Worm (Caenorhabditis elegans) whole organism, L4 larva: ENCODE data around the gene T20D4.11.

Source experiments
- D1046.2 ChIP-seq: fragments of 200-800 bp; sonication (Bioruptor generic); IDR thresholded peaks from 2 replicates; pipeline ENCODE4 v1.3.6; 2022; ENCODE audit warnings: missing genetic modification characterization, missing compliant biosample characterization
- F10B5.3 ChIP-seq: sonication (generic microtip); optimal IDR thresholded peaks from 2 replicates; lab custom pipeline; 2016; ENCODE audit warnings: mild to moderate bottlenecking, missing genetic modification characterization, missing compliant biosample characterization
- F37D6.2 ChIP-seq: sonication (generic microtip); optimal IDR thresholded peaks from 2 replicates; lab custom pipeline; 2016; ENCODE audit warnings: mild to moderate bottlenecking, missing genetic modification characterization, missing compliant biosample characterization
- F49E8.2 ChIP-seq: sonication (generic microtip); optimal IDR thresholded peaks from 2 replicates; lab custom pipeline; 2016; ENCODE audit warnings: missing compliant biosample characterization, mild to moderate bottlenecking, missing genetic modification characterization, borderline replicate concordance
- Y48G9A.11 ChIP-seq: fragments of 200-800 bp; sonication (Bioruptor generic); IDR thresholded peaks from 2 replicates; pipeline ENCODE4 v1.3.6; 2022; ENCODE audit warnings: missing genetic modification reagents, missing genetic modification characterization, missing compliant biosample characterization
- Y5F2A.4 ChIP-seq: fragments of 200-800 bp; sonication (Bioruptor generic); optimal IDR thresholded peaks from 2 replicates; lab custom pipeline; 2018; ENCODE audit warnings: mild to moderate bottlenecking, missing genetic modification characterization, missing compliant biosample characterization
- aly-2 ChIP-seq: sonication (generic microtip); optimal IDR thresholded peaks from 2 replicates; lab custom pipeline; 2018; ENCODE audit warnings: missing biosample characterization, missing genetic modification characterization
- ceh-28 ChIP-seq: fragments of 150-350 bp; optimal IDR thresholded peaks from 2 replicates; lab custom pipeline; 2014; ENCODE audit warnings: missing biosample characterization, missing genetic modification reagents, missing genetic modification characterization
- daf-12 ChIP-seq: fragments of 150-350 bp; optimal IDR thresholded peaks from 2 replicates; lab custom pipeline; 2014; ENCODE audit warnings: missing biosample characterization, missing genetic modification reagents, missing genetic modification characterization
- dmd-6 ChIP-seq: fragments of 200-800 bp; sonication (Bioruptor generic); IDR thresholded peaks from 2 replicates; pipeline ENCODE4 v1.3.6; 2022; ENCODE audit warnings: missing genetic modification reagents, missing genetic modification characterization, missing compliant biosample characterization
- dmd-8 ChIP-seq: fragments of 200-800 bp; sonication (Bioruptor generic); IDR thresholded peaks from 2 replicates; pipeline ENCODE4 v1.3.6; 2022; ENCODE audit warnings: missing genetic modification characterization, missing compliant biosample characterization
- duxl-1 ChIP-seq: sonication (generic microtip); optimal IDR thresholded peaks from 2 replicates; lab custom pipeline; 2016; ENCODE audit warnings: mild to moderate bottlenecking, missing genetic modification characterization, moderate library complexity, missing compliant biosample characterization; ENCODE audit not compliant: poor library complexity
- gei-8 ChIP-seq: fragments of 200-800 bp; sonication (Bioruptor generic); optimal IDR thresholded peaks from 2 replicates; lab custom pipeline; 2018; ENCODE audit warnings: mild to moderate bottlenecking, missing genetic modification characterization, missing compliant biosample characterization
- jun-1 ChIP-seq: fragments of 150-350 bp; optimal IDR thresholded peaks from 2 replicates; lab custom pipeline; 2014; ENCODE audit warnings: missing biosample characterization, missing genetic modification reagents, missing genetic modification characterization
- lin-29 ChIP-seq: fragments of 200-800 bp; sonication (Bioruptor generic); IDR thresholded peaks from 2 replicates; pipeline ENCODE4 v1.3.6; 2022; ENCODE audit warnings: missing genetic modification reagents, missing genetic modification characterization, missing compliant biosample characterization
- madf-9 ChIP-seq: fragments of 200-800 bp; sonication (Bioruptor generic); conservative IDR thresholded peaks from 2 replicates; pipeline ENCODE4 v1.3.6; 2022; ENCODE audit warnings: missing genetic modification reagents, missing genetic modification characterization, missing compliant biosample characterization
- mep-1 ChIP-seq: fragments of 150-350 bp; sonication (generic microtip); optimal IDR thresholded peaks from 3 replicates; lab custom pipeline; 2014; ENCODE audit warnings: missing biosample characterization, missing genetic modification characterization
- mes-2 ChIP-seq: sonication (generic microtip); optimal IDR thresholded peaks from 2 replicates; lab custom pipeline; 2016; ENCODE audit warnings: missing genotype, mild to moderate bottlenecking, missing genetic modification characterization, missing compliant biosample characterization; ENCODE audit not compliant: poor library complexity, severe bottlenecking
- mxl-2 ChIP-seq: fragments of 200-800 bp; sonication (Bioruptor generic); conservative IDR thresholded peaks from 2 replicates; pipeline ENCODE4 v1.3.6; 2022; ENCODE audit warnings: missing genetic modification reagents, missing genetic modification characterization, missing compliant biosample characterization
- mxl-3 ChIP-seq: fragments of 200-800 bp; sonication (Bioruptor generic); optimal IDR thresholded peaks from 2 replicates; lab custom pipeline; 2018; ENCODE audit warnings: mild to moderate bottlenecking, missing genetic modification characterization, missing compliant biosample characterization
- nhr-10 ChIP-seq: fragments of 150-350 bp; optimal IDR thresholded peaks from 2 replicates; lab custom pipeline; 2014; ENCODE audit warnings: missing biosample characterization, missing genetic modification characterization
- nhr-11 ChIP-seq: fragments of 150-350 bp; optimal IDR thresholded peaks from 2 replicates; lab custom pipeline; 2014; ENCODE audit warnings: missing biosample characterization, missing genetic modification characterization
- nhr-111 ChIP-seq: fragments of 200-800 bp; sonication (Bioruptor generic); optimal IDR thresholded peaks from 2 replicates; lab custom pipeline; 2018; ENCODE audit warnings: mild to moderate bottlenecking, missing genetic modification characterization, missing compliant biosample characterization
- nhr-28 ChIP-seq: fragments of 150-350 bp; optimal IDR thresholded peaks from 2 replicates; lab custom pipeline; 2014; ENCODE audit warnings: missing biosample characterization, missing genetic modification characterization
- nhr-41 ChIP-seq: fragments of 200-800 bp; sonication (Bioruptor generic); IDR thresholded peaks from 2 replicates; pipeline ENCODE4 v1.3.6; 2022; ENCODE audit warnings: missing genetic modification reagents, missing genetic modification characterization, missing compliant biosample characterization
- nhr-48 ChIP-seq: sonication (generic microtip); optimal IDR thresholded peaks from 2 replicates; lab custom pipeline; 2016; ENCODE audit warnings: mild to moderate bottlenecking, missing genetic modification characterization, missing compliant biosample characterization
- pha-4 ChIP-seq, 2 experiments: fragments of 150-350 bp in 1 of 2; fragments of 200-800 bp in 1 of 2; sonication (Bioruptor generic) in 1 of 2; IDR thresholded peaks in 1 of 2; optimal IDR thresholded peaks in 1 of 2; 2 replicates each; pipeline versions ENCODE4 v1.3.6 to Lab custom; 2014 to 2022; ENCODE audit warnings: missing genetic modification characterization in 2 of 2, missing genetic modification reagents in 2 of 2, missing biosample characterization in 1 of 2, missing compliant biosample characterization in 1 of 2
- php-3 ChIP-seq: fragments of 200-800 bp; sonication (Bioruptor generic); IDR thresholded peaks from 2 replicates; pipeline ENCODE4 v1.3.6; 2022; ENCODE audit warnings: missing genetic modification reagents, missing genetic modification characterization, missing compliant biosample characterization
- pqm-1 ChIP-seq: sonication (generic microtip); optimal IDR thresholded peaks from 2 replicates; lab custom pipeline; 2017; ENCODE audit warnings: missing biosample characterization, missing genetic modification characterization
- skn-1 ChIP-seq: fragments of 150-350 bp; optimal IDR thresholded peaks from 2 replicates; lab custom pipeline; 2014; ENCODE audit warnings: missing biosample characterization, missing genetic modification characterization
- unc-62 ChIP-seq, 3 experiments: fragments of 150-350 bp in 1 of 3; sonication (generic microtip); optimal IDR thresholded peaks in 2 of 3; peaks in 1 of 3; 1 replicate in 1 of 3; 2 replicates in 2 of 3; lab custom pipeline; 2014 to 2017; ENCODE audit warnings: missing biosample characterization in 3 of 3, missing genetic modification characterization in 3 of 3, missing genetic modification reagents in 3 of 3, missing genotype in 1 of 3
- zfp-2 ChIP-seq: sonication (generic microtip); optimal IDR thresholded peaks from 2 replicates; lab custom pipeline; 2016; ENCODE audit warnings: mild to moderate bottlenecking, missing genetic modification characterization, missing compliant biosample characterization

T20D4.11 gene

DNA sequence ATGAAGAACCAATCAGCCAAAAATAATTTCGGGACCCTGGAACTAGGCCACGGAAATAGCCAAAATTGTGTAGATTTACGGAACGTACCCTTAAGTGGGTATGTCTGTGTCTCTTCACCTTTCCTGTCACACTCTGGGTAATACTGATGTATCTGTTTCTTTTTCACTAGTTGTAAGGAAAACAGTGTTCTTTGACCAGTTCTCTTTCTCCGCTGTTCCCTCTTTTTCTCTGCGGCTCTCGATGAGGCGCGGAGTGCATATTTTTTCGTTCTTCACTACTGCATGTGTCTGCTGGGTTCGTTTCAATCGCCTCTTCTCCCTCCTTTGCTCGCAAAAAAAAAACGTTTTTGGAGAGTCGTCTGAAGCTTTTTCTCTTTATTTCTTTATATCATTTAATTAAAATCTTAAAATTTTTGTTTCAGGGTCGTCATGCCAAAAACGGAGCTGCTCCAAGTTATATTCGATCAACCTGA is 11.6 kb downstream of the T20D4.11 start, which contains the start of gene arrd-22 (continued):
- no peak for TF ChIP-seq jun-1 (tag; lab: Kevin White, UChicago)
- TF ChIP-seq skn-1 (tag; lab: Kevin White, UChicago), result no peak
- no peak for TF ChIP-seq php-3 (GFP tag; lab: Robert Waterston, UW)
- no peak for TF ChIP-seq madf-9 (GFP tag; lab: Robert Waterston, UW)
- no peak for TF ChIP-seq ceh-28 (tag; lab: Kevin White, UChicago)
- TF ChIP-seq D1046.2 (GFP tag; lab: Robert Waterston, UW), result no peak
- no peak for TF ChIP-seq pqm-1
- TF ChIP-seq nhr-28, result peak; percentile 53
- TF ChIP-seq pha-4 (GFP tag; IDR thresholded peaks at IDR 0.05; lab: Robert Waterston, UW), result no peak
- TF ChIP-seq pha-4 (tag; optimal IDR thresholded peaks at IDR 0.05; lab: Kevin White, UChicago), result no peak
- TF ChIP-seq dmd-8 (GFP tag; lab: Robert Waterston, UW), result no peak
- no peak for TF ChIP-seq mep-1 (tag; lab: Kevin White, UChicago)
- no peak for TF ChIP-seq mxl-2
- TF ChIP-seq daf-12 (tag; lab: Kevin White, UChicago), result no peak
- peak; percentile 23 for TF ChIP-seq nhr-48
- no peak for TF ChIP-seq zfp-2
- TF ChIP-seq nhr-41 (GFP tag; lab: Robert Waterston, UW), result no peak
- no peak for TF ChIP-seq nhr-11
- no peak for TF ChIP-seq gei-8 (GFP tag; lab: Kevin White, UChicago)
- TF ChIP-seq nhr-111, result no peak
- no peak for TF ChIP-seq mxl-3
- TF ChIP-seq F37D6.2, result no peak
- no peak for TF ChIP-seq nhr-10 (tag; lab: Kevin White, UChicago)
- no peak for TF ChIP-seq F49E8.2

- TF ChIP-seq nhr-11, result no peak
- no peak for TF ChIP-seq F10B5.3 (tag; lab: Kevin White, UChicago)
- TF ChIP-seq dmd-6, result 0 out of 2 replicates have a peak, but pooled peaks have one; percentile 15
Measured at ce11 chrV:3413010-3413409, 14.5 kb downstream of the T20D4.11 start, which contains the start of gene txt-11. Gene txt-11 (plus strand): TSS chrV:3413310.

- TF ChIP-seq mes-2 (no peak), unc-62 (GFP tag; optimal IDR thresholded peaks at IDR 0.05 in 1 of 2; lab: Kevin White, UChicago) (peak in 1 of 2 experiments; percentile 61), unc-62 (tag; optimal IDR thresholded peaks at IDR 0.05; lab: Kevin White, UChicago) (no peak)
Measured at ce11 chrV:3417928-3418327, 19.4 kb downstream of the T20D4.11 start, which contains the start of gene T20D4.3. Gene T20D4.3 (plus strand): TSS chrV:3418228.

ce11 chrV:3424341-3424740 is 25.9 kb downstream of the T20D4.11 start, which contains the start of gene srab-21:
Gene srab-21 (minus strand): TSS chrV:3424441.
- TF ChIP-seq mxl-3 (no peak), duxl-1 (tag; lab: Kevin White, UChicago) (no peak), nhr-41 (GFP tag; lab: Robert Waterston, UW) (no peak), Y5F2A.4 (GFP tag; lab: Kevin White, UChicago) (no peak), unc-62 (GFP tag; optimal IDR thresholded peaks at IDR 0.05 in 1 of 2; lab: Kevin White, UChicago) (peak in 1 of 2 experiments; percentile 15), unc-62 (tag; optimal IDR thresholded peaks at IDR 0.05; lab: Kevin White, UChicago) (no peak), lin-29 (no peak)

- peak in 1 of 2 experiments; percentile 14 for TF ChIP-seq unc-62 (GFP tag; optimal IDR thresholded peaks at IDR 0.05 in 1 of 2; lab: Kevin White, UChicago)
- no peak for TF ChIP-seq unc-62 (tag; optimal IDR thresholded peaks at IDR 0.05; lab: Kevin White, UChicago)
- TF ChIP-seq Y48G9A.11, result no peak
- TF ChIP-seq aly-2 (tag; lab: Kevin White, UChicago), result no peak
Measured at ce11 chrV:3426076-3426475, 27.6 kb downstream of the T20D4.11 start, which contains the start of gene srab-22. Gene srab-22 (plus strand): TSS chrV:3426376.
